Worm (Caenorhabditis elegans): ENCODE results near the gene iglr-1.

iglr-1 gene

ce11 chrX:15008697-15009096 lies 17.5 kb upstream of the iglr-1 start:
- TF ChIP-seq him-1 (tag; optimal IDR thresholded peaks at IDR 0.05), result no peak
- no peak for TF ChIP-seq dao-5 (tag; optimal IDR thresholded peaks at IDR 0.05)
- no peak for TF ChIP-seq W03F9.2 (tag; optimal IDR thresholded peaks at IDR 0.05)

ce11 chrX:15006847-15007358 lies 15.7 kb upstream of the iglr-1 start, which contains the start of gene ergi-2:
Gene ergi-2, minus strand, starts transcription at chrX:15007308.
- TF ChIP-seq dao-5 (tag; optimal IDR thresholded peaks at IDR 0.05), result no peak
- no peak for TF ChIP-seq him-1 (tag; optimal IDR thresholded peaks at IDR 0.05)
- TF ChIP-seq W03F9.2 (tag; optimal IDR thresholded peaks at IDR 0.05), result no peak

- TF ChIP-seq W03F9.2 (tag; optimal IDR thresholded peaks at IDR 0.05), result no peak
Observed at ce11 chrX:15003891-15004550, 12.8 kb upstream of the iglr-1 start, which contains the start of gene slc-25A18.1. Gene slc-25A18.1, minus strand, starts transcription at chrX:15003941.

DNA sequence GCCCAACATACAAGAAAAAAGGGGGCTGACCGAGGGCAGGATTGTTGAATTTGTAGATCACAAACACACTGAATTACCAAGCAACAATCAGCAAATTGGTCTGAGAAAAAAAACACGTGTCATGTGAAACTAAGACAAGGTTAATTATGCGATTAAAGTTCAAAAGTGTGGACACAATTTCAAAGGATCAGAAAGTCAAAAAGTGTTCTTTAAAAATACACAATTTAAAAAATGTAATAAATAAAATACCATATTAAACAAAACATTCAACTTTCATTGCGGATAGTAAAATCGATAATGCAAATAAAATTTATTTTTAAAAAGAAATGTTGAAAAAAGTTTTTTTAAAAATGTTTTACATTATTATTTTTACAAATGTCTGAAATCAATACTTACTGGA lies 7.9 kb upstream of the iglr-1 start, which contains the start of gene cutl-3:
Gene cutl-3 (minus strand): TSS at position 101 of the 400 bp plus-strand sequence.
- TF ChIP-seq W03F9.2 (tag; optimal IDR thresholded peaks at IDR 0.05) (no peak), him-1 (tag; optimal IDR thresholded peaks at IDR 0.05) (no peak)

ce11 chrX:14993744-14994143 lies 2.6 kb upstream of the iglr-1 start:
- no peak for TF ChIP-seq dao-5 (tag; optimal IDR thresholded peaks at IDR 0.05)

- TF ChIP-seq him-1 (tag; optimal IDR thresholded peaks at IDR 0.05) (no peak), dao-5 (tag; optimal IDR thresholded peaks at IDR 0.05) (no peak), W03F9.2 (tag; optimal IDR thresholded peaks at IDR 0.05) (no peak)
Observed at ce11 chrX:14988160-14988559, 3.0 kb downstream of the iglr-1 start.

- TF ChIP-seq W03F9.2 (tag; optimal IDR thresholded peaks at IDR 0.05) (peak; percentile 51), him-1 (tag; optimal IDR thresholded peaks at IDR 0.05) (no peak)
Observed at ce11 chrX:14983274-14983673, 7.9 kb downstream of the iglr-1 start, which contains the start of gene rbg-1. Gene rbg-1, plus strand, starts transcription at chrX:14983533.

ce11 chrX:14982525-14982924 lies 8.7 kb downstream of the iglr-1 start, which contains the start of gene plp-2:
Gene plp-2, minus strand, starts transcription at chrX:14982804.
- TF ChIP-seq him-1 (tag; optimal IDR thresholded peaks at IDR 0.05) (no peak), W03F9.2 (tag; optimal IDR thresholded peaks at IDR 0.05) (no peak), dao-5 (tag; optimal IDR thresholded peaks at IDR 0.05) (no peak)

- TF ChIP-seq dao-5 (tag; optimal IDR thresholded peaks at IDR 0.05), result no peak
- no peak for TF ChIP-seq W03F9.2 (tag; optimal IDR thresholded peaks at IDR 0.05)
- TF ChIP-seq him-1 (tag; optimal IDR thresholded peaks at IDR 0.05), result no peak
Observed at ce11 chrX:14979388-14979787, 11.8 kb downstream of the iglr-1 start, which contains the start of gene emre-1. Gene emre-1, plus strand, starts transcription at chrX:14979688.

- TF ChIP-seq him-1 (tag; optimal IDR thresholded peaks at IDR 0.05), result no peak
- peak; percentile 47 for TF ChIP-seq W03F9.2 (tag; optimal IDR thresholded peaks at IDR 0.05)
- no peak for TF ChIP-seq dao-5 (tag; optimal IDR thresholded peaks at IDR 0.05)
Observed at ce11 chrX:14978756-14979155, 12.4 kb downstream of the iglr-1 start.

DNA sequence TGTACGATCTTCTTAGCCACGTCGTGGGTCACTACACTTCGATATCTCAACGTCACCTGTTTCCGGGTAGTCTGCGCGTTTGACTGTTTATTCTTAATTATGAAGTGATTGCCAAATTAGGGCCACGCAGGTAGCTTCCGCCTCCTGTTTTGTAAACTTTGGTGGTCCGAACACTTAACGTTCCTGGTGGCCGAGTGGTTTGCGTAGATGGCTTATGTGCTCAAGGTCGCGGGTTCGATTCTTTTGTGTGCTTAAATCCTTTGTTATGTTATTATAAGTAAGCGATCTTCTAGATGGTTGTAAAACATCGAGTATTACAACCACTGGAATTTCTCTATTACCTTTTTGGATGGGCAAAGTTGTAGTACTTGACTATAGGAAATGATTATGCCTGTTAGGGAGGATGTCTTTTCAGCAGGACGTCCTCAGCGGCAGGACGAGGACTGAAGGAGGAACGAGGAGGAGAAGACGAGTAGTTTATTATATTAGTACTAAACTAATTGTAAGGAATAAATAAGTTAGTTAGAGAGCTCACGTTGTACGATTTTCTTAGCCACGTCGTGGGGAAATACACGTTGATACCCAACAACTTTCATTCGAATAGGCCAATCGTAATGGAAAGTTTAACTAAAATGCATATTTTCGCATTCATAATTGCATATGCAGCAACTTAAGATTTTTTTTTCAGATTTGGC lies 14.2 kb downstream of the iglr-1 start:
- TF ChIP-seq W03F9.2 (tag; optimal IDR thresholded peaks at IDR 0.05), result no peak
- no peak for TF ChIP-seq him-1 (tag; optimal IDR thresholded peaks at IDR 0.05)
- TF ChIP-seq dao-5 (tag; optimal IDR thresholded peaks at IDR 0.05), result no peak

DNA sequence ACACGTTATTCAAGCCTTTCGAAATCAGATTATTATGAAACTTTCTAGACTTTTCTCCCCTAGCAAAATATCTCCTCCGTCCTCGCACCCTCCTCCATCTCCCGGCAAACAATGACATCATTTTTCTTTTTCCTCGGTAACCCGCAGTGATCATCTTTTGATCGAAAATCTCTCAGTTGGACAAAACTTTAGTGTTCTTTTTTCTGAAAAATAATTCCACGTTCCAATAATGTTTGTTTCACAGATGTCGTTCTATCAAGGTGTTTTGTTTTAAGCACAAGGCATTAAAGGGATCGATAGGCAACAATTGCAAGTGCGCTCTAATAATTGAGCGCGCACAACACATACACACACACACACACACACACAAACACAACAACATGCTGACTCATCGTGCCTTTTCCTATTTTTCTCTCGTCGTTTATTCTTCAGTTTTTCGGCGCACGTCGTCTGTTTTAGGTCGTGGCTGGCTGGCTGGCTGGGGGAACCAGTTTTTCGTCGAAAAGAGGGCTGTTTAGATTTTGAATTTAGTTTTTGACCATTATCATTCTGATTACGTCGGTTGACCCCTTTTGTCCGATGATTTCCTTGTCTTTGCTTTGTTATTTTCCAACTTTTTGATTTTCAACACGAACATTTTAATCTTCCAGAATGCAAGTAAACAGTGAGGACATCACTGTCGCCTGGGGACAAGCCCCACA lies 15.6 kb downstream of the iglr-1 start, which contains the start of gene F20D1.3:
Gene F20D1.3 (plus strand): TSS at position 651 of the 701 bp plus-strand sequence.
- TF ChIP-seq dao-5 (tag; optimal IDR thresholded peaks at IDR 0.05), result no peak
- peak; percentile 24 for TF ChIP-seq W03F9.2 (tag; optimal IDR thresholded peaks at IDR 0.05)
- TF ChIP-seq him-1 (tag; optimal IDR thresholded peaks at IDR 0.05), result no peak

DNA sequence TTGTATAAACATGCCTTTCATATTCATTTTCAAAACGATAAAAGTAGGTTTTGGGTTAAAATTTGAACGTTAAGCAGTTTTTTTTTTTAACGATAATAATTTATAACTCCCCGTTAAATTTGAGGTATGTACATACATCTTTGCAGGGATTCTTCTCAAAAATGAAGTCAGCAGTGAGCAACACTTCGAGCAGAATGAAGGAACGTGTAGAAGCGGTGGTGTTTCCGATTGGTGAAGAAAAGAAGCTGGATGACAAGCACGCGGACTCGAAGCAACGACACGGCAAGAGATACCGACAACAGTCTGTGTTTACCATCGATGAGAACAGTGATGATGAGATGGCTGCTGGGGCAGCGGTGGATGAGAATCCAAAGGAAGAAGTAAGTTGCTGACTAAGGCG lies 18.1 kb downstream of the iglr-1 start:
- TF ChIP-seq dao-5 (tag; optimal IDR thresholded peaks at IDR 0.05) (no peak), him-1 (tag; optimal IDR thresholded peaks at IDR 0.05) (no peak), W03F9.2 (tag; optimal IDR thresholded peaks at IDR 0.05) (no peak)

Measured in whole organism, L4/young adult.